Worm (Caenorhabditis elegans) whole organism, L3 larva: ENCODE data around the gene coh-3.

Experiments
- ama-1 ChIP-seq: fragments of 150-350 bp; optimal IDR thresholded peaks from 2 replicates; lab custom pipeline; 2018
- elt-3 ChIP-seq, 3 experiments: fragments of 150-350 bp in 1 of 3; sonication (generic microtip) in 2 of 3; optimal IDR thresholded peaks; 2 replicates in 2 of 3; 4 replicates in 1 of 3; lab custom pipeline; 2014 to 2017; ENCODE audit warnings: missing biosample characterization in 3 of 3, missing genetic modification characterization in 3 of 3
- jun-1 ChIP-seq: fragments of 150-350 bp; optimal IDR thresholded peaks from 2 replicates; lab custom pipeline; 2014; ENCODE audit warnings: missing biosample characterization, missing genetic modification reagents, missing genetic modification characterization
- nhr-11 ChIP-seq: fragments of 150-350 bp; optimal IDR thresholded peaks from 2 replicates; lab custom pipeline; 2014; ENCODE audit warnings: missing biosample characterization, missing genetic modification characterization
- nhr-12 ChIP-seq: fragments of 150-350 bp; optimal IDR thresholded peaks from 2 replicates; lab custom pipeline; 2014; ENCODE audit warnings: missing biosample characterization, missing genetic modification characterization
- nhr-77 ChIP-seq: fragments of 150-350 bp; optimal IDR thresholded peaks from 2 replicates; lab custom pipeline; 2014; ENCODE audit warnings: missing biosample characterization, missing genetic modification characterization
- zag-1 ChIP-seq: fragments of 150-350 bp; optimal IDR thresholded peaks from 2 replicates; lab custom pipeline; 2014; ENCODE audit warnings: missing biosample characterization, missing genetic modification characterization

ce11 chrV:14448669-14449068, 8.6 kb upstream of the coh-3 start:
- no peak for TF ChIP-seq zag-1
- TF ChIP-seq jun-1 (tag; lab: Kevin White, UChicago): no peak
- TF ChIP-seq nhr-11 (tag; lab: Kevin White, UChicago): no peak
- TF ChIP-seq nhr-77: no peak
- no peak for TF ChIP-seq elt-3 (tag; optimal IDR thresholded peaks at IDR 0.05; lab: Kevin White, UChicago)
- TF ChIP-seq ama-1 (lab: Kevin White, UChicago): no peak
- TF ChIP-seq nhr-12 (tag; lab: Kevin White, UChicago): no peak
